Fruit fly (Drosophila melanogaster): Measurements from ENCODE around the gene CG32579.

The CG32579 gene

dm6 chrX:16325472-16325871 lies 2.4 kb downstream of the CG32579 start, which contains the start of gene CalpC:
CalpC (plus strand) TSS chrX:16325763.
- no peak for TF ChIP-seq Rx (GFP tag; IDR thresholded peaks at IDR 0.05)
- TF ChIP-seq bowl (GFP tag; IDR thresholded peaks at IDR 0.05), result no peak
- TF ChIP-seq gt (GFP tag; IDR thresholded peaks at IDR 0.05), result no peak
- peak; percentile 29 for TF ChIP-seq phol (tag; optimal IDR thresholded peaks at IDR 0.05)
- no peak for TF ChIP-seq CG6765 (GFP tag; optimal IDR thresholded peaks at IDR 0.05)
- TF ChIP-seq amos (GFP tag; IDR thresholded peaks at IDR 0.05; ENCODE audit: partially characterized antibody), result peak; percentile 39; the same call in 1 of the 2 replicates
- TF ChIP-seq CG10267 (tag; optimal IDR thresholded peaks at IDR 0.05), result no peak
- peak; percentile 40 for TF ChIP-seq Blimp-1 (GFP tag; optimal IDR thresholded peaks at IDR 0.05)
- no peak for TF ChIP-seq CG17328 (GFP tag; IDR thresholded peaks at IDR 0.05)
- 0 out of 2 replicates have a peak, but pooled peaks have one; percentile 40 for TF ChIP-seq bbx (GFP tag; IDR thresholded peaks at IDR 0.05; ENCODE audit: partially characterized antibody)
- TF ChIP-seq CG15514 (GFP tag; optimal IDR thresholded peaks at IDR 0.05), result peak; percentile 98
- no peak for TF ChIP-seq CG9797 (GFP tag; optimal IDR thresholded peaks at IDR 0.05)
- TF ChIP-seq D19A (tag; optimal IDR thresholded peaks at IDR 0.05), result no peak
- TF ChIP-seq Hr3 (GFP tag; optimal IDR thresholded peaks at IDR 0.05), result no peak
- peak; percentile 58 for TF ChIP-seq CG17186 (GFP tag; optimal IDR thresholded peaks at IDR 0.05)
- no peak for TF ChIP-seq pan (optimal IDR thresholded peaks at IDR 0.05)
- no peak for TF ChIP-seq pan (GFP tag; optimal IDR thresholded peaks at IDR 0.05 in 1 of 2, IDR thresholded peaks at IDR 0.05 in 1 of 2)
- TF ChIP-seq CG4707 (GFP tag; optimal IDR thresholded peaks at IDR 0.05), result no peak
- TF ChIP-seq Opbp (GFP tag; IDR thresholded peaks at IDR 0.05; ENCODE audit: partially characterized antibody), result peak; percentile 56; the same call in 1 of the 3 replicates
- TF ChIP-seq Dll (GFP tag; IDR thresholded peaks at IDR 0.05; ENCODE audit: partially characterized antibody), result peak; percentile 34; the same call in 1 of the 4 replicates
- TF ChIP-seq Dp (GFP tag; optimal IDR thresholded peaks at IDR 0.05), result peak; percentile 34
- no peak for TF ChIP-seq CG7987 (GFP tag; optimal IDR thresholded peaks at IDR 0.05)
- no peak for TF ChIP-seq wdn (GFP tag; IDR thresholded peaks at IDR 0.05)
- no peak for TF ChIP-seq CG16779 (GFP tag; IDR thresholded peaks at IDR 0.05)
- no peak for TF ChIP-seq CG6689 (GFP tag; IDR thresholded peaks at IDR 0.05)
- TF ChIP-seq Sry-β (GFP tag; optimal IDR thresholded peaks at IDR 0.05), result peak; percentile 30
- TF ChIP-seq CG3847 (GFP tag; IDR thresholded peaks at IDR 0.05), result no peak
- peak; percentile 3 for TF ChIP-seq CG2116 (GFP tag; optimal IDR thresholded peaks at IDR 0.05)
- no peak for TF ChIP-seq ham (GFP tag; IDR thresholded peaks at IDR 0.05)
- TF ChIP-seq knrl (GFP tag; IDR thresholded peaks at IDR 0.05; ENCODE audit: partially characterized antibody), result 0 out of 3 replicates have a peak, but pooled peaks have one; percentile 21
- TF ChIP-seq pzg (GFP tag; optimal IDR thresholded peaks at IDR 0.05), result peak; percentile 22
- TF ChIP-seq CG18262 (tag; optimal IDR thresholded peaks at IDR 0.05), result no peak
- TF ChIP-seq zfh2 (GFP tag; optimal IDR thresholded peaks at IDR 0.05), result no peak
- peak; percentile 39 for TF ChIP-seq abd-A (tag; optimal IDR thresholded peaks at IDR 0.05)
- TF ChIP-seq nom (GFP tag; optimal IDR thresholded peaks at IDR 0.05), result peak; percentile 18
- TF ChIP-seq Dref (GFP tag; IDR thresholded peaks at IDR 0.05), result peak; percentile 36; the same call in 1 of the 2 replicates
- TF ChIP-seq CG33213 (GFP tag; optimal IDR thresholded peaks at IDR 0.05), result no peak
- peak; percentile 31 for TF ChIP-seq BEAF-32 (GFP tag; optimal IDR thresholded peaks at IDR 0.05)
- TF ChIP-seq CG9609 (GFP tag; optimal IDR thresholded peaks at IDR 0.05), result no peak
- peak; percentile 17 for TF ChIP-seq Sry-δ (GFP tag; optimal IDR thresholded peaks at IDR 0.05)
- TF ChIP-seq Hmr (GFP tag; optimal IDR thresholded peaks at IDR 0.05), result no peak
- no peak for TF ChIP-seq corto (GFP tag; optimal IDR thresholded peaks at IDR 0.05)
- TF ChIP-seq CG42726 (GFP tag; IDR thresholded peaks at IDR 0.05; ENCODE audit: partially characterized antibody), result 0 out of 2 replicates have a peak, but pooled peaks have one; percentile 11
- peak; percentile 39 for TF ChIP-seq ewg (GFP tag; optimal IDR thresholded peaks at IDR 0.05)
- TF ChIP-seq TFAM (GFP tag; optimal IDR thresholded peaks at IDR 0.05), result no peak
- TF ChIP-seq MBD-R2 (GFP tag; IDR thresholded peaks at IDR 0.05), result peak; percentile 17; the same call in 1 of the 2 replicates
- TF ChIP-seq pum (GFP tag; optimal IDR thresholded peaks at IDR 0.05), result no peak
- TF ChIP-seq Fer3 (tag; optimal IDR thresholded peaks at IDR 0.05), result no peak
- TF ChIP-seq h (optimal IDR thresholded peaks at IDR 0.05), result no peak
- peak; percentile 38; the same call in 1 of the 2 replicates for TF ChIP-seq Bgb (GFP tag; IDR thresholded peaks at IDR 0.05; ENCODE audit: partially characterized antibody)
